Fruit fly (Drosophila melanogaster): ENCODE measurements around the gene CG32817.
A peak's percentile ranks its signal among the peaks of the same experiment; 100 is the strongest.

dm6 chrX:493445-494190 is 14.8 kb downstream of the CG32817 start, which contains the start of gene CG17896:
- TF ChIP-seq h (GFP tag; optimal IDR thresholded peaks at IDR 0.05) = peak; percentile 99
- TF ChIP-seq dsf (GFP tag; optimal IDR thresholded peaks at IDR 0.05; ENCODE audit: borderline replicate concordance) = no peak
- no peak for TF ChIP-seq Hr78 (GFP tag; optimal IDR thresholded peaks at IDR 0.05)
- peak; percentile 95 for TF ChIP-seq dmrt93B (GFP tag; optimal IDR thresholded peaks at IDR 0.05)
- TF ChIP-seq Rel (GFP tag; optimal IDR thresholded peaks at IDR 0.05) = peak; percentile 86
- peak; percentile 61 for TF ChIP-seq Rel (tag; optimal IDR thresholded peaks at IDR 0.05)
- TF ChIP-seq psq (GFP tag; optimal IDR thresholded peaks at IDR 0.05) = peak; percentile 95
- no peak for TF ChIP-seq pan (optimal IDR thresholded peaks at IDR 0.05)
- peak; percentile 99 for TF ChIP-seq ey (GFP tag; optimal IDR thresholded peaks at IDR 0.05)
- TF ChIP-seq OdsH (GFP tag; optimal IDR thresholded peaks at IDR 0.05) = peak; percentile 98
- peak; percentile 98 for TF ChIP-seq fru (GFP tag; optimal IDR thresholded peaks at IDR 0.05)
- TF ChIP-seq brk (GFP tag; optimal IDR thresholded peaks at IDR 0.05) = no peak
- peak; percentile 95 to 99 for TF ChIP-seq foxo (GFP tag; optimal IDR thresholded peaks at IDR 0.05)
